Fruit fly (Drosophila melanogaster): ENCODE results near the gene CG5715.

DNA sequence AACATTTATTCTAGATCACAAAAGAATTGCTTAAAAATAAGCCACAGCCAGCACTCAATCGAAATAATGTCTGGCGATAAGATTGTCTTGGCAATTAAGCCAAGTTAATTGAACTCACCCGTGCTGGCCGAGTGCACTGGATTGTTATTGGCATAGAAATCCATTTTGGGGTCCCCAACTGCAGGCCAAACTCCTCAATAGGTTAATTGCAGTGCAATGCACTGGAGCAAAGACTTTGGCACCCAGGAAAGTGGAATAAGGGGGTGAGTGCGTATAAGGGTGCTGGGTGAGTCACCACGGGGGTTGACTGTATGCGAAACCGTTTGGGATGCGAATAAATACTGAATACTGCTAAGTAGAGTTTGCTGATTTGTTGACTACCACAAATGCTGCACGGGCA, 31.3 kb downstream of the CG5715 start:
- TF ChIP-seq gl (tag; optimal IDR thresholded peaks at IDR 0.05) (no peak), CG4496 (GFP tag; IDR thresholded peaks at IDR 0.05) (no peak)
